Worm (Caenorhabditis elegans): Measurements from ENCODE around the gene ptrn-1.

DNA sequence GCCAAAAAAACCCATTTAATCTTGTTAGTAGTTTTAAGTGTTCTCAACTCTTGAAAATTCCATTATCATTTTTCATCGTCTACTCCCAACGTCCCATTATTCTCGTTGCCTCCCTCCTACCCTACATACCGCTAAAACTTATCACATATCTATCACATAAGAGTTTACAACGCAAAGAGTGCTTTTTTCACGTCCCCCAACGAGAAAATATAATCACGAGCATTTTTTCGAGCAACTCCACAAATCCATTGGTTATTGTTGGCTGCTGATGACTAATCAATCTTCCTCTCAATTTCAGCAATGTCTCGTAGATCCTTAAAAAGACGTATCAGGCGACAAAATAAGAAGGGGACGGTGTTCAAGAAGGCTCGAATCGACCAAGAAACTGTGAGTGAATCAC lies 51.7 kb downstream of the ptrn-1 start, which contains the start of gene mbl-1:
- TF ChIP-seq aly-1 (tag; optimal IDR thresholded peaks at IDR 0.05) (no peak), hmbx-1 (tag; optimal IDR thresholded peaks at IDR 0.05) (no peak), ama-1 (optimal IDR thresholded peaks at IDR 0.05) (no peak), hmg-4 (GFP tag; optimal IDR thresholded peaks at IDR 0.05) (no peak)
